Worm (Caenorhabditis elegans) whole organism, L1 larva: Measurements from ENCODE around the gene ari-2.

Source experiments
- C16A3.4 ChIP-seq: fragments of 150-350 bp; optimal IDR thresholded peaks from 2 replicates; lab custom pipeline; 2014; ENCODE audit warnings: missing biosample characterization, missing genetic modification characterization
- C34B4.2 ChIP-seq: sonication (generic microtip); optimal IDR thresholded peaks from 2 replicates; lab custom pipeline; 2017; ENCODE audit warnings: mild to moderate bottlenecking, missing genetic modification characterization, missing compliant biosample characterization
- F16B12.6 ChIP-seq: fragments of 150-350 bp; optimal IDR thresholded peaks from 2 replicates; lab custom pipeline; 2014; ENCODE audit warnings: missing biosample characterization, missing genetic modification characterization
- Y116A8C.19 ChIP-seq: sonication (generic microtip); optimal IDR thresholded peaks from 2 replicates; lab custom pipeline; 2016; ENCODE audit warnings: missing compliant biosample characterization, missing genetic modification characterization, borderline replicate concordance
- alr-1 ChIP-seq: fragments of 200-800 bp; sonication (Bioruptor generic); optimal IDR thresholded peaks from 2 replicates; lab custom pipeline; 2018; ENCODE audit warnings: borderline replicate concordance, mild to moderate bottlenecking, missing genetic modification characterization, missing compliant biosample characterization
- blmp-1 ChIP-seq: fragments of 150-350 bp; optimal IDR thresholded peaks from 2 replicates; lab custom pipeline; 2014; ENCODE audit warnings: missing biosample characterization, missing genetic modification characterization
- ceh-63 ChIP-seq: fragments of 200-800 bp; sonication (Bioruptor generic); optimal IDR thresholded peaks from 2 replicates; lab custom pipeline; 2018; ENCODE audit warnings: mild to moderate bottlenecking, missing genetic modification characterization, missing compliant biosample characterization
- ceh-8 ChIP-seq: fragments of 200-800 bp; sonication (Bioruptor generic); optimal IDR thresholded peaks from 2 replicates; lab custom pipeline; 2018; ENCODE audit warnings: mild to moderate bottlenecking, missing genetic modification characterization, moderate library complexity, missing compliant biosample characterization
- ceh-88 ChIP-seq: fragments of 200-800 bp; sonication (Bioruptor generic); IDR thresholded peaks from 2 replicates; pipeline ENCODE4 v1.3.6; 2022; ENCODE audit warnings: missing genetic modification characterization, missing compliant biosample characterization
- ceh-90 ChIP-seq: sonication (generic microtip); optimal IDR thresholded peaks from 2 replicates; lab custom pipeline; 2016; ENCODE audit warnings: missing genetic modification characterization, missing compliant biosample characterization
- ces-1 ChIP-seq: fragments of 150-350 bp; optimal IDR thresholded peaks from 2 replicates; lab custom pipeline; 2014; ENCODE audit warnings: missing biosample characterization, missing genetic modification reagents, missing genetic modification characterization
- dpl-1 ChIP-seq, 3 experiments: fragments of 150-350 bp in 2 of 3; sonication (generic microtip) in 1 of 3; optimal IDR thresholded peaks; 2 replicates each; lab custom pipeline; 2014 to 2017; ENCODE audit warnings: missing biosample characterization in 3 of 3, missing genetic modification characterization in 3 of 3, missing genetic modification reagents in 3 of 3
- dsc-1 ChIP-seq: sonication (generic microtip); optimal IDR thresholded peaks from 2 replicates; lab custom pipeline; 2016; ENCODE audit warnings: mild to moderate bottlenecking, missing genetic modification characterization, missing compliant biosample characterization
- efl-3 ChIP-seq: fragments of 200-800 bp; sonication (Bioruptor generic); optimal IDR thresholded peaks from 2 replicates; lab custom pipeline; 2018; ENCODE audit warnings: mild to moderate bottlenecking, missing genetic modification characterization, missing compliant biosample characterization
- egl-27 ChIP-seq, 2 experiments: fragments of 150-350 bp in 1 of 2; sonication (generic microtip); optimal IDR thresholded peaks; 3 replicates each; lab custom pipeline; 2017 to 2018; ENCODE audit warnings: missing biosample characterization in 2 of 2, missing genetic modification characterization in 2 of 2, missing genetic modification reagents in 2 of 2
- elt-2 ChIP-seq: sonication (generic microtip); optimal IDR thresholded peaks from 2 replicates; lab custom pipeline; 2016; ENCODE audit warnings: missing genetic modification characterization, mild to moderate bottlenecking, inconsistent platforms, missing compliant biosample characterization, missing genetic modification reagents
- elt-3 ChIP-seq, 6 experiments: fragments of 150-350 bp in 1 of 6; sonication (generic microtip); optimal IDR thresholded peaks; 2 replicates each; lab custom pipeline; 2017 to 2018; ENCODE audit warnings: missing biosample characterization in 6 of 6, missing genetic modification characterization in 6 of 6, inconsistent platforms in 1 of 6
- ets-5 ChIP-seq: fragments of 200-800 bp; sonication (Bioruptor generic); IDR thresholded peaks from 2 replicates; pipeline ENCODE4 v1.3.6; 2022; ENCODE audit warnings: missing genetic modification characterization, missing compliant biosample characterization
- fkh-8 ChIP-seq: sonication (generic microtip); optimal IDR thresholded peaks from 2 replicates; lab custom pipeline; 2016; ENCODE audit warnings: mild to moderate bottlenecking, missing genetic modification characterization, missing compliant biosample characterization
- grh-1 ChIP-seq: fragments of 200-800 bp; sonication (Bioruptor generic); IDR thresholded peaks from 2 replicates; pipeline ENCODE4 v1.3.6; 2022; ENCODE audit warnings: missing genetic modification reagents, missing genetic modification characterization, missing compliant biosample characterization
- hlh-17 ChIP-seq: fragments of 200-800 bp; sonication (Bioruptor generic); optimal IDR thresholded peaks from 2 replicates; lab custom pipeline; 2018; ENCODE audit warnings: missing genetic modification characterization, mild to moderate bottlenecking, missing compliant biosample characterization, moderate library complexity, borderline replicate concordance
- hlh-4 ChIP-seq: sonication (generic microtip); optimal IDR thresholded peaks from 2 replicates; lab custom pipeline; 2016; ENCODE audit warnings: mild to moderate bottlenecking, missing genetic modification characterization, missing compliant biosample characterization
- irx-1 ChIP-seq: sonication (generic microtip); optimal IDR thresholded peaks from 2 replicates; lab custom pipeline; 2016; ENCODE audit warnings: missing genetic modification characterization, missing compliant biosample characterization
- isw-1 ChIP-seq: fragments of 200-800 bp; sonication (Bioruptor generic); IDR thresholded peaks from 2 replicates; pipeline ENCODE4 v1.3.6; 2022; ENCODE audit warnings: missing genetic modification characterization, missing compliant biosample characterization
- jun-1 ChIP-seq: fragments of 150-350 bp; optimal IDR thresholded peaks from 2 replicates; lab custom pipeline; 2014; ENCODE audit warnings: missing biosample characterization, missing genetic modification reagents, missing genetic modification characterization
- lin-14 ChIP-seq: fragments of 200-800 bp; sonication (Bioruptor generic); optimal IDR thresholded peaks from 2 replicates; lab custom pipeline; 2018; ENCODE audit warnings: mild to moderate bottlenecking, missing genetic modification characterization, moderate library complexity, missing compliant biosample characterization
- lin-35 ChIP-seq, 2 experiments: fragments of 150-350 bp; optimal IDR thresholded peaks; 2 replicates each; lab custom pipeline; 2014; ENCODE audit warnings: missing biosample characterization in 2 of 2, missing genetic modification characterization in 2 of 2, missing genetic modification reagents in 2 of 2
- lin-39 ChIP-seq: fragments of 150-350 bp; optimal IDR thresholded peaks from 2 replicates; lab custom pipeline; 2014; ENCODE audit warnings: missing biosample characterization, missing genetic modification reagents, missing genetic modification characterization
- lsy-2 ChIP-seq, 2 experiments: fragments of 150-350 bp; optimal IDR thresholded peaks; 2 replicates each; lab custom pipeline; 2014; ENCODE audit warnings: missing biosample characterization in 2 of 2, missing genetic modification characterization in 2 of 2
- mdl-1 ChIP-seq, 2 experiments: fragments of 150-350 bp; optimal IDR thresholded peaks; 2 replicates each; lab custom pipeline; 2014 to 2017; ENCODE audit warnings: missing biosample characterization in 2 of 2, missing genetic modification characterization in 2 of 2, inconsistent platforms in 1 of 2
- mep-1 ChIP-seq: fragments of 150-350 bp; optimal IDR thresholded peaks from 2 replicates; lab custom pipeline; 2014; ENCODE audit warnings: missing biosample characterization, missing genetic modification characterization
- nhr-12 ChIP-seq: sonication (generic microtip); optimal IDR thresholded peaks from 2 replicates; lab custom pipeline; 2017; ENCODE audit warnings: missing biosample characterization, missing genetic modification characterization
- nhr-19 ChIP-seq: fragments of 200-800 bp; sonication (Bioruptor generic); conservative IDR thresholded peaks from 2 replicates; pipeline ENCODE4 v1.3.6; 2022; ENCODE audit warnings: missing genetic modification characterization, missing compliant biosample characterization
- nhr-20 ChIP-seq: sonication (generic microtip); optimal IDR thresholded peaks from 2 replicates; lab custom pipeline; 2016; ENCODE audit warnings: mild to moderate bottlenecking, missing genetic modification characterization, missing compliant biosample characterization
- nhr-71 ChIP-seq: sonication (generic microtip); optimal IDR thresholded peaks from 2 replicates; lab custom pipeline; 2016; ENCODE audit warnings: mild to moderate bottlenecking, missing genetic modification characterization, moderate library complexity, missing compliant biosample characterization
- nhr-76 ChIP-seq: sonication (generic microtip); optimal IDR thresholded peaks from 2 replicates; lab custom pipeline; 2017; ENCODE audit warnings: missing biosample characterization, missing genetic modification characterization
- nhr-77 ChIP-seq: fragments of 150-350 bp; optimal IDR thresholded peaks from 2 replicates; lab custom pipeline; 2014; ENCODE audit warnings: missing biosample characterization, missing genetic modification characterization
- nhr-84 ChIP-seq: sonication (generic microtip); optimal IDR thresholded peaks from 2 replicates; lab custom pipeline; 2017; ENCODE audit warnings: missing biosample characterization, missing genetic modification characterization
- nhr-85 ChIP-seq: sonication (generic microtip); peaks from one replicate; lab custom pipeline; 2016; ENCODE audit warnings: missing genetic modification characterization, inconsistent platforms, missing compliant biosample characterization
- nhr-90 ChIP-seq: sonication (generic microtip); optimal IDR thresholded peaks from 2 replicates; lab custom pipeline; 2016; ENCODE audit warnings: mild to moderate bottlenecking, missing genetic modification characterization, missing compliant biosample characterization; ENCODE audit not compliant: poor library complexity
- pag-3 ChIP-seq: sonication (generic microtip); optimal IDR thresholded peaks from 2 replicates; lab custom pipeline; 2017; ENCODE audit warnings: missing genetic modification characterization, mild to moderate bottlenecking, missing compliant biosample characterization, antibody characterized with exemption, borderline replicate concordance; ENCODE audit not compliant: insufficient read depth
- pax-3 ChIP-seq: fragments of 200-800 bp; sonication (Bioruptor generic); optimal IDR thresholded peaks from 2 replicates; lab custom pipeline; 2018; ENCODE audit warnings: mild to moderate bottlenecking, missing genetic modification characterization, moderate library complexity, missing compliant biosample characterization
- rnt-1 ChIP-seq: sonication (generic microtip); optimal IDR thresholded peaks from 2 replicates; lab custom pipeline; 2016; ENCODE audit warnings: mild to moderate bottlenecking, missing genetic modification characterization, moderate library complexity, missing compliant biosample characterization
- sox-4 ChIP-seq: sonication (generic microtip); optimal IDR thresholded peaks from 2 replicates; lab custom pipeline; 2016; ENCODE audit warnings: missing genetic modification characterization, missing compliant biosample characterization
- sptf-1 ChIP-seq: fragments of 150-350 bp; optimal IDR thresholded peaks from 2 replicates; lab custom pipeline; 2014; ENCODE audit warnings: missing biosample characterization, missing genetic modification characterization
- swsn-7 ChIP-seq: sonication (generic microtip); optimal IDR thresholded peaks from 2 replicates; lab custom pipeline; 2016; ENCODE audit warnings: missing genetic modification characterization, missing compliant biosample characterization
- unc-130 ChIP-seq: fragments of 150-350 bp; optimal IDR thresholded peaks from 2 replicates; lab custom pipeline; 2017; ENCODE audit warnings: missing biosample characterization, missing genetic modification characterization, inconsistent platforms
- unc-62 ChIP-seq: fragments of 150-350 bp; optimal IDR thresholded peaks from 2 replicates; lab custom pipeline; 2014; ENCODE audit warnings: missing biosample characterization, missing genetic modification reagents, missing genetic modification characterization
- unc-86 ChIP-seq: sonication (generic microtip); optimal IDR thresholded peaks from 2 replicates; lab custom pipeline; 2016; ENCODE audit warnings: missing genetic modification characterization, missing compliant biosample characterization
- vab-15 ChIP-seq: sonication (generic microtip); optimal IDR thresholded peaks from 2 replicates; lab custom pipeline; 2017; ENCODE audit warnings: missing genotype, mild to moderate bottlenecking, missing genetic modification characterization, missing compliant biosample characterization
- zag-1 ChIP-seq: fragments of 150-350 bp; optimal IDR thresholded peaks from 2 replicates; lab custom pipeline; 2014; ENCODE audit warnings: missing biosample characterization, missing genetic modification characterization

Gene ari-2

DNA sequence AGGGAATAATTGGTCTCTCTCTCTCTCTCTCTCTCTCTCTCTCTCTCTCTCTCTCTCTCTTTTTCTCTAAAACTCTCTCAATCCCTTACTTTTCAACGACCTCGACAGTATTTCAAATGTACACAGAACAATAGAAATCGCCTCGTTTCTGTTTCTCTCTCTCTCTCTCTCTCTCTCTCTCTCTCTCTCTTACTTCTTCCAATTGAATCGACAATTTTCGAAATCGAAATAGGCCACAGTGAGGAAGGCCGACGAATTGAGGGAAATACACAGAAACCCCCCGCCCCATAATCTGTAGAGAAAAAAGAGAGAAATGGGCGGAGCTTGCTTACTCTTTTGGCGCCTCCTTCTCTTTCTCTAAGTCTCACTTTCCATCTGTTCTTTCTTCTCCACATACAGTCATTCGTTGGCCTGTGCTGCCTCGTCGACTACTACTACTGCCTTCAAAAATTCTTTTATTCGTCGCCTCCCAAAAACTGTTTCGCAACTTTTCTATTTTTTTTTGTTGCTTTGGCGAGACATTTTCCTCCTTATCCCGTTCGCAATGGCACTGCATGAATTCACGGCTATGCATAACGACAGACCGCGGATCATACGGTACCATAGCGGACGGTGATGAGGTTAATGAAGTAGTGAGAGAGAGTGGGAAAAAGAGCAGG lies 10.7 kb downstream of the ari-2 start (continued):
- TF ChIP-seq isw-1 (GFP tag; lab: Robert Waterston, UW), result no peak
- no peak for TF ChIP-seq efl-3
- TF ChIP-seq egl-27 (tag; optimal IDR thresholded peaks at IDR 0.05; lab: Kevin White, UChicago), result no peak
- peak; percentile 87 for TF ChIP-seq lin-14 (GFP tag; lab: Kevin White, UChicago)
- TF ChIP-seq Y116A8C.19 (tag; lab: Kevin White, UChicago), result no peak
- TF ChIP-seq ceh-8 (GFP tag; lab: Kevin White, UChicago), result no peak
- peak; percentile 15 for TF ChIP-seq lin-35 (GFP tag; optimal IDR thresholded peaks at IDR 0.05; lab: Kevin White, UChicago)
- no peak for TF ChIP-seq hlh-17 (GFP tag; lab: Kevin White, UChicago)
- TF ChIP-seq nhr-76, result no peak
- TF ChIP-seq irx-1 (tag; lab: Kevin White, UChicago), result no peak
- TF ChIP-seq jun-1 (tag; lab: Kevin White, UChicago), result no peak
- peak; percentile 67 for TF ChIP-seq swsn-7 (tag; lab: Kevin White, UChicago)
- no peak for TF ChIP-seq nhr-12 (tag; lab: Kevin White, UChicago)
- TF ChIP-seq ces-1 (GFP tag; lab: Kevin White, UChicago), result no peak
- no peak for TF ChIP-seq ceh-63 (GFP tag; lab: Kevin White, UChicago)
- peak in 1 of 6 experiments; percentile 8 for TF ChIP-seq elt-3 (tag; optimal IDR thresholded peaks at IDR 0.05; lab: Kevin White, UChicago)
- no peak for TF ChIP-seq ets-5 (GFP tag; lab: Robert Waterston, UW)
- no peak for TF ChIP-seq nhr-84 (tag; lab: Kevin White, UChicago)
- TF ChIP-seq grh-1 (GFP tag; lab: Robert Waterston, UW), result peak; percentile 85
- no peak for TF ChIP-seq pax-3 (tag; lab: Kevin White, UChicago)
- TF ChIP-seq fkh-8, result no peak
- TF ChIP-seq unc-86 (tag; lab: Kevin White, UChicago), result no peak
- no peak for TF ChIP-seq ceh-88 (GFP tag; lab: Robert Waterston, UW)
- TF ChIP-seq C16A3.4 (tag; lab: Kevin White, UChicago), result peak; percentile 2
- no peak for TF ChIP-seq dsc-1 (tag; lab: Kevin White, UChicago)
- TF ChIP-seq C34B4.2 (tag; lab: Kevin White, UChicago), result no peak
- TF ChIP-seq nhr-19 (GFP tag; lab: Robert Waterston, UW), result peak; percentile 54
- no peak for TF ChIP-seq hlh-4
- TF ChIP-seq nhr-77, result no peak
- no peak for TF ChIP-seq F16B12.6 (tag; lab: Kevin White, UChicago)
- peak; percentile 46 to 51 for TF ChIP-seq lsy-2 (tag; optimal IDR thresholded peaks at IDR 0.05; lab: Kevin White, UChicago)
- no peak for TF ChIP-seq sox-4 (tag; lab: Kevin White, UChicago)
- TF ChIP-seq vab-15, result no peak
- no peak for TF ChIP-seq ceh-90 (tag; lab: Kevin White, UChicago)
- TF ChIP-seq lin-39 (tag; lab: Kevin White, UChicago), result peak; percentile 12
- TF ChIP-seq sptf-1 (tag; lab: Kevin White, UChicago), result no peak
- peak; percentile 29 to 38 (median 36) for TF ChIP-seq dpl-1 (GFP tag; optimal IDR thresholded peaks at IDR 0.05; lab: Kevin White, UChicago)
- TF ChIP-seq mdl-1 (tag; optimal IDR thresholded peaks at IDR 0.05; lab: Kevin White, UChicago), result no peak
- peak; percentile 17 for TF ChIP-seq rnt-1 (tag; lab: Kevin White, UChicago)
- no peak for TF ChIP-seq unc-62 (GFP tag; lab: Kevin White, UChicago)
- TF ChIP-seq zag-1, result no peak
- peak; percentile 81 for TF ChIP-seq nhr-71
- no peak for TF ChIP-seq alr-1 (tag; lab: Kevin White, UChicago)
- peak; percentile 68 for TF ChIP-seq blmp-1
- TF ChIP-seq unc-130, result no peak
- TF ChIP-seq elt-2 (tag; lab: Kevin White, UChicago), result no peak
- TF ChIP-seq nhr-90 (tag; lab: Kevin White, UChicago), result peak; percentile 72
- no peak for TF ChIP-seq pag-3 (tag; lab: Kevin White, UChicago)
- peak; percentile 55 for TF ChIP-seq mep-1 (tag; lab: Kevin White, UChicago)
- peak; percentile 99 for TF ChIP-seq nhr-85 (tag; lab: Kevin White, UChicago)
- peak; percentile 74 for TF ChIP-seq nhr-20 (tag; lab: Kevin White, UChicago)
